Worm (Caenorhabditis elegans) whole organism, young adult: ENCODE results near the gene glb-17.

Source experiments
- B0019.2 ChIP-seq: fragments of 200-800 bp; sonication (Bioruptor generic); conservative IDR thresholded peaks from 2 replicates; pipeline ENCODE4 v1.3.6; 2022; ENCODE audit warnings: missing genetic modification reagents, missing genetic modification characterization, missing compliant biosample characterization
- C17E4.6 ChIP-seq: fragments of 200-800 bp; sonication (Bioruptor generic); IDR thresholded peaks from 2 replicates; pipeline ENCODE4 v1.3.6; 2022; ENCODE audit warnings: missing genetic modification reagents, missing genetic modification characterization, missing compliant biosample characterization
- F22D6.2 ChIP-seq: sonication (generic microtip); optimal IDR thresholded peaks from 2 replicates; lab custom pipeline; 2016; ENCODE audit warnings: mild to moderate bottlenecking, missing genetic modification characterization, missing compliant biosample characterization
- F23B12.7 ChIP-seq: sonication (generic microtip); optimal IDR thresholded peaks from 2 replicates; lab custom pipeline; 2017; ENCODE audit warnings: missing genetic modification characterization, mild to moderate bottlenecking, missing compliant biosample characterization, antibody characterized with exemption, moderate library complexity; ENCODE audit not compliant: insufficient read depth
- F37B4.10 ChIP-seq: fragments of 200-800 bp; sonication (Bioruptor generic); IDR thresholded peaks from 2 replicates; pipeline ENCODE4 v1.3.6; 2022; ENCODE audit warnings: missing genetic modification characterization, missing compliant biosample characterization
- F39B2.1 ChIP-seq: fragments of 200-800 bp; sonication (Bioruptor generic); IDR thresholded peaks from 2 replicates; pipeline ENCODE4 v1.3.6; 2022; ENCODE audit warnings: missing genetic modification reagents, missing genetic modification characterization, missing compliant biosample characterization
- F55B11.4 ChIP-seq: sonication (generic microtip); optimal IDR thresholded peaks from 2 replicates; lab custom pipeline; 2016; ENCODE audit warnings: missing compliant biosample characterization, missing genetic modification characterization, borderline replicate concordance; ENCODE audit not compliant: insufficient read depth
- F57A8.1 ChIP-seq: fragments of 200-800 bp; sonication (Bioruptor generic); optimal IDR thresholded peaks from 2 replicates; lab custom pipeline; 2018; ENCODE audit warnings: mild to moderate bottlenecking, missing genetic modification characterization, moderate library complexity, missing compliant biosample characterization
- K11D2.4 ChIP-seq: fragments of 200-800 bp; sonication (Bioruptor generic); IDR thresholded peaks from 2 replicates; pipeline ENCODE4 v1.3.6; 2022; ENCODE audit warnings: missing genetic modification reagents, missing genetic modification characterization, missing compliant biosample characterization
- K12H6.12 ChIP-seq: fragments of 200-800 bp; sonication (Bioruptor generic); optimal IDR thresholded peaks from 2 replicates; lab custom pipeline; 2018; ENCODE audit warnings: mild to moderate bottlenecking, missing genetic modification characterization, missing compliant biosample characterization
- athp-1 ChIP-seq: sonication (generic microtip); optimal IDR thresholded peaks from 2 replicates; lab custom pipeline; 2017; ENCODE audit warnings: mild to moderate bottlenecking, missing genetic modification characterization, missing compliant biosample characterization
- bed-1 ChIP-seq: fragments of 200-800 bp; sonication (Bioruptor generic); IDR thresholded peaks from 2 replicates; pipeline ENCODE4 v1.3.6; 2022; ENCODE audit warnings: missing genetic modification reagents, missing genetic modification characterization, missing compliant biosample characterization
- ceh-40 ChIP-seq: fragments of 200-800 bp; sonication (Bioruptor generic); IDR thresholded peaks from 2 replicates; pipeline ENCODE4 v1.3.6; 2022; ENCODE audit warnings: missing genetic modification characterization, missing compliant biosample characterization
- ceh-79 ChIP-seq: sonication (generic microtip); optimal IDR thresholded peaks from 2 replicates; lab custom pipeline; 2017; ENCODE audit warnings: mild to moderate bottlenecking, missing genetic modification characterization, missing compliant biosample characterization
- dox-1 ChIP-seq: fragments of 200-800 bp; sonication (Bioruptor generic); IDR thresholded peaks from 2 replicates; pipeline ENCODE4 v1.3.6; 2022; ENCODE audit warnings: missing genetic modification reagents, missing genetic modification characterization, missing compliant biosample characterization
- efl-1 ChIP-seq: fragments of 150-350 bp; optimal IDR thresholded peaks from 2 replicates; lab custom pipeline; 2014; ENCODE audit warnings: missing biosample characterization, missing genetic modification reagents, missing genetic modification characterization
- egl-44 ChIP-seq: fragments of 200-800 bp; sonication (Bioruptor generic); IDR thresholded peaks from 2 replicates; pipeline ENCODE4 v1.3.6; 2022; ENCODE audit warnings: missing genetic modification reagents, missing genetic modification characterization, missing compliant biosample characterization
- egrh-3 ChIP-seq: fragments of 200-800 bp; sonication (Bioruptor generic); IDR thresholded peaks from 2 replicates; pipeline ENCODE4 v1.3.6; 2022; ENCODE audit warnings: missing genetic modification reagents, missing genetic modification characterization, missing compliant biosample characterization
- gei-17 ChIP-seq: fragments of 200-800 bp; sonication (Bioruptor generic); optimal IDR thresholded peaks from 2 replicates; lab custom pipeline; 2018; ENCODE audit warnings: mild to moderate bottlenecking, missing genetic modification characterization, missing compliant biosample characterization
- him-1 ChIP-seq: sonication (generic microtip); optimal IDR thresholded peaks from 2 replicates; lab custom pipeline; 2016; ENCODE audit warnings: missing genotype, missing genetic modification reagents, missing genetic modification characterization, missing compliant biosample characterization
- let-526 ChIP-seq: fragments of 200-800 bp; sonication (Bioruptor generic); IDR thresholded peaks from 2 replicates; pipeline ENCODE4 v1.3.6; 2022; ENCODE audit warnings: missing genetic modification reagents, missing genetic modification characterization, missing compliant biosample characterization
- lin-40 ChIP-seq: sonication (generic microtip); optimal IDR thresholded peaks from 2 replicates; lab custom pipeline; 2016; ENCODE audit warnings: missing genetic modification characterization, mild to moderate bottlenecking, missing compliant biosample characterization, missing genotype, missing genetic modification reagents
- madf-3 ChIP-seq: fragments of 200-800 bp; sonication (Bioruptor generic); IDR thresholded peaks from 2 replicates; pipeline ENCODE4 v1.3.6; 2022; ENCODE audit warnings: missing genetic modification reagents, missing genetic modification characterization, missing compliant biosample characterization
- nfya-1 ChIP-seq: sonication (generic microtip); optimal IDR thresholded peaks from 2 replicates; lab custom pipeline; 2017; ENCODE audit warnings: antibody characterized with exemption, missing compliant biosample characterization, missing genetic modification characterization, borderline replicate concordance; ENCODE audit not compliant: insufficient read depth
- nfya-2 ChIP-seq: fragments of 200-800 bp; sonication (Bioruptor generic); IDR thresholded peaks from 2 replicates; pipeline ENCODE4 v1.3.6; 2022; ENCODE audit warnings: missing genetic modification reagents, missing genetic modification characterization, missing compliant biosample characterization
- nhr-80 ChIP-seq: sonication (generic microtip); optimal IDR thresholded peaks from 2 replicates; lab custom pipeline; 2016; ENCODE audit warnings: missing genetic modification characterization, missing compliant biosample characterization
- pha-4 ChIP-seq: fragments of 150-350 bp; sonication (generic microtip); optimal IDR thresholded peaks from 2 replicates; lab custom pipeline; 2014; ENCODE audit warnings: missing biosample characterization, missing genetic modification reagents, missing genetic modification characterization
- rec-8 ChIP-seq, 2 experiments: sonication (generic microtip); optimal IDR thresholded peaks; 2 replicates each; lab custom pipeline; 2016; ENCODE audit warnings: mild to moderate bottlenecking in 2 of 2, missing genetic modification characterization in 2 of 2, missing genetic modification reagents in 2 of 2, missing genotype in 2 of 2, missing biosample characterization in 1 of 2, missing compliant biosample characterization in 1 of 2, moderate library complexity in 1 of 2
- snpc-1.3 ChIP-seq: sonication (generic microtip); optimal IDR thresholded peaks from 2 replicates; lab custom pipeline; 2017; ENCODE audit warnings: missing genetic modification characterization, mild to moderate bottlenecking, missing compliant biosample characterization, antibody characterized with exemption, moderate library complexity, missing genotype, missing genetic modification reagents; ENCODE audit not compliant: insufficient read depth
- somi-1 ChIP-seq: fragments of 200-800 bp; sonication (Bioruptor generic); optimal IDR thresholded peaks from 2 replicates; lab custom pipeline; 2018; ENCODE audit warnings: mild to moderate bottlenecking, missing genetic modification characterization, missing compliant biosample characterization
- tbx-9 ChIP-seq: sonication (generic microtip); optimal IDR thresholded peaks from 2 replicates; lab custom pipeline; 2016; ENCODE audit warnings: borderline replicate concordance, missing genetic modification characterization, inconsistent platforms, missing compliant biosample characterization
- zim-3 ChIP-seq: sonication (generic microtip); optimal IDR thresholded peaks from 2 replicates; lab custom pipeline; 2017; ENCODE audit warnings: mild to moderate bottlenecking, missing genetic modification characterization, moderate library complexity, missing compliant biosample characterization
- ztf-26 ChIP-seq: sonication (generic microtip); optimal IDR thresholded peaks from 2 replicates; lab custom pipeline; 2017; ENCODE audit warnings: missing genetic modification characterization, missing compliant biosample characterization
- ztf-6 ChIP-seq: fragments of 200-800 bp; sonication (Bioruptor generic); IDR thresholded peaks from 2 replicates; pipeline ENCODE4 v1.3.6; 2022; ENCODE audit warnings: missing genetic modification reagents, missing genetic modification characterization, missing compliant biosample characterization

glb-17 gene

ce11 chrX:9531640-9532039 lies 45.2 kb downstream of the glb-17 start:
- TF ChIP-seq ceh-79 (no peak), F57A8.1 (no peak), K12H6.12 (tag; lab: Kevin White, UChicago) (no peak), him-1 (tag; lab: Kevin White, UChicago) (no peak), ceh-40 (no peak), dox-1 (no peak), nhr-80 (peak; percentile 21)

- no peak for TF ChIP-seq K11D2.4 (GFP tag; lab: Robert Waterston, UW)
- TF ChIP-seq F55B11.4 (tag; lab: Kevin White, UChicago) = no peak
- no peak for TF ChIP-seq nfya-1 (tag; lab: Kevin White, UChicago)
- no peak for TF ChIP-seq gei-17 (GFP tag; lab: Kevin White, UChicago)
- no peak for TF ChIP-seq let-526
- TF ChIP-seq C17E4.6 = no peak
- TF ChIP-seq F23B12.7 (tag; lab: Kevin White, UChicago) = no peak
- no peak for TF ChIP-seq ztf-6
- no peak for TF ChIP-seq egrh-3
- no peak for TF ChIP-seq madf-3 (GFP tag; lab: Robert Waterston, UW)
- no peak for TF ChIP-seq nfya-2
- TF ChIP-seq, all 124 proteins: peak for 0
Measured at ce11 chrX:9529360-9529759, 47.5 kb downstream of the glb-17 start, which contains the start of gene C07B5.4. TSS of gene C07B5.4 (plus strand) at chrX:9529660.

ce11 chrX:9527898-9528297 lies 48.9 kb downstream of the glb-17 start:
- TF ChIP-seq zim-3 (tag; lab: Kevin White, UChicago) = no peak
- TF ChIP-seq somi-1 (GFP tag; lab: Kevin White, UChicago) = peak; percentile 19
- no peak for TF ChIP-seq snpc-1.3 (tag; lab: Kevin White, UChicago)
- TF ChIP-seq pha-4 (tag; lab: Kevin White, UChicago) = no peak
- TF ChIP-seq bed-1 (GFP tag; lab: Robert Waterston, UW) = no peak
- TF ChIP-seq tbx-9 = no peak
- TF ChIP-seq egl-44 (GFP tag; lab: Robert Waterston, UW) = no peak
- no peak for TF ChIP-seq F37B4.10 (GFP tag; lab: Robert Waterston, UW)
- TF ChIP-seq lin-40 (tag; lab: Kevin White, UChicago) = peak; percentile 42
- no peak for TF ChIP-seq ceh-79
- no peak for TF ChIP-seq B0019.2 (GFP tag; lab: Robert Waterston, UW)
- peak; percentile 63 for TF ChIP-seq ztf-26 (tag; lab: Kevin White, UChicago)
- no peak for TF ChIP-seq efl-1 (GFP tag; lab: Kevin White, UChicago)
- no peak for TF ChIP-seq athp-1
- no peak for TF ChIP-seq F22D6.2
- TF ChIP-seq rec-8 (tag; optimal IDR thresholded peaks at IDR 0.05; lab: Kevin White, UChicago) = no peak
- no peak for TF ChIP-seq F39B2.1 (GFP tag; lab: Robert Waterston, UW)
